Fruit fly (Drosophila melanogaster) whole organism: Measurements from ENCODE around the gene CG10337.

Experiments used
- CG8478 ChIP-seq: fragments of >200 bp; optimal IDR thresholded peaks from 2 replicates; lab custom pipeline; 2018; ENCODE audit warnings: inconsistent platforms
- EcR ChIP-seq, 2 experiments: fragments of >200 bp; optimal IDR thresholded peaks; 2 replicates each; lab custom pipeline; 2017; ENCODE audit warnings: missing biosample characterization in 2 of 2, missing genetic modification characterization in 2 of 2, missing genetic modification reagents in 2 of 2
- psq ChIP-seq: fragments of >200 bp; optimal IDR thresholded peaks from 2 replicates; lab custom pipeline; 2017
- usp ChIP-seq: fragments of >200 bp; optimal IDR thresholded peaks from 2 replicates; lab custom pipeline; 2017; ENCODE audit warnings: missing biosample characterization, missing genetic modification characterization, mixed read lengths

DNA sequence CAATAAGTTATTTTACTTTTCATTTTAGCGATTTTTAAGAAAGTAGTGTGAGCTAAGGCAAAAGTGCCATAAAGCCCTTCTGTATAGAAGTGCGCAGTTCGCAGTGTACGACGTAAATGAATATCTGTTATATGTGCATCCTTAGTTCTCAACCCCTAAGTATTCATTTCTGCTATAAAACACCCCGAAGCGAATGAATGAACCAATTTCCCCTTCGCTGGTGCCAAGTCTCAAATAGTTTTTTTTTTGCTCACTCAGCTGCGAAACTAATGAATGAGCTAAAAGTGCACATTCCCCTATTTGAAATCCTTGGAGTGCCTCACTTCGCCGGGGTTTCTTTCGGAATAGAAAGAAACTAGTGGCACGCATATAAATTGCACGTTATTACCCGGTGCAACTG is 43.9 kb upstream of the CG10337 start:
- TF ChIP-seq usp (no peak), EcR (GFP tag; optimal IDR thresholded peaks at IDR 0.05; lab: Kevin White, UChicago) (no peak), psq (lab: Kevin White, UChicago) (no peak), CG8478 (lab: Kevin White, UChicago) (no peak)
